Fruit fly (Drosophila melanogaster) S2 (cell line): ENCODE data around the gene eya.

Experiments
- CG8478 ChIP-seq: fragments of >200 bp; optimal IDR thresholded peaks from 2 replicates; lab custom pipeline; 2018
- CTCF ChIP-seq, 2 experiments: fragments of >200 bp; optimal IDR thresholded peaks; 2 replicates each; lab custom pipeline; 2018

dm6 chr2L:6533719-6534118 is 13.1 kb downstream of the eya start:
- TF ChIP-seq CTCF (optimal IDR thresholded peaks at IDR 0.05; lab: Kevin White, UChicago) = no peak
- no peak for TF ChIP-seq CG8478 (lab: Kevin White, UChicago)
